Fruit fly (Drosophila melanogaster) whole organism, embryonic: ENCODE results near the gene Polr1D.

Source experiments
- Blimp-1 ChIP-seq: fragments of 200-800 bp; sonication (Bioruptor generic); optimal IDR thresholded peaks from 3 replicates; lab custom pipeline; 2018; ENCODE audit warnings: missing biosample characterization, missing genetic modification characterization, mild to moderate bottlenecking, moderate library complexity, missing genetic modification reagents
- CG10267 ChIP-seq: fragments of 200-800 bp; sonication (Bioruptor generic); optimal IDR thresholded peaks from 2 replicates; lab custom pipeline; 2018; ENCODE audit warnings: missing biosample characterization, mild to moderate bottlenecking, missing genetic modification characterization, moderate library complexity
- CG10274 ChIP-seq: fragments of 200-800 bp; sonication (Bioruptor generic); optimal IDR thresholded peaks from 3 replicates; lab custom pipeline; 2017; ENCODE audit warnings: missing biosample characterization, mild to moderate bottlenecking, missing genetic modification characterization
- CG12155 ChIP-seq: fragments of 200-800 bp; sonication (Bioruptor generic); optimal IDR thresholded peaks from 3 replicates; lab custom pipeline; 2016; ENCODE audit warnings: missing biosample characterization, missing genetic modification characterization
- CG15269 ChIP-seq: fragments of 200-800 bp; sonication (Bioruptor generic); optimal IDR thresholded peaks from 2 replicates; lab custom pipeline; 2018; ENCODE audit warnings: missing biosample characterization, mild to moderate bottlenecking, missing genetic modification characterization, moderate library complexity
- CG15696 ChIP-seq: fragments of 200-800 bp; sonication (Bioruptor generic); optimal IDR thresholded peaks from 2 replicates; lab custom pipeline; 2019; ENCODE audit warnings: missing biosample characterization, mild to moderate bottlenecking, missing genetic modification characterization, moderate library complexity
- CG1647 ChIP-seq: fragments of 200-800 bp; sonication (Bioruptor generic); optimal IDR thresholded peaks from 3 replicates; lab custom pipeline; 2016; ENCODE audit warnings: missing biosample characterization, missing genetic modification characterization
- CG3065 ChIP-seq: fragments of 200-800 bp; sonication (Bioruptor generic); optimal IDR thresholded peaks from 2 replicates; lab custom pipeline; 2016; ENCODE audit warnings: missing biosample characterization, missing genetic modification characterization
- CG4617 ChIP-seq: fragments of 200-800 bp; sonication (Bioruptor generic); optimal IDR thresholded peaks from 3 replicates; lab custom pipeline; 2016; ENCODE audit warnings: missing biosample characterization, missing genetic modification characterization, borderline replicate concordance
- CG8359 ChIP-seq: fragments of 200-800 bp; sonication (Bioruptor generic); optimal IDR thresholded peaks from 2 replicates; lab custom pipeline; 2017; ENCODE audit warnings: missing biosample characterization, mild to moderate bottlenecking, missing genetic modification characterization, borderline replicate concordance
- CkIIα-i1 ChIP-seq: fragments of 200-800 bp; sonication (Bioruptor generic); IDR thresholded peaks from 2 replicates; pipeline ENCODE4 v1.3.6; 2022; ENCODE audit warnings: missing biosample characterization, missing genetic modification characterization
- D19B ChIP-seq: fragments of 200-800 bp; sonication (Bioruptor generic); optimal IDR thresholded peaks from 2 replicates; lab custom pipeline; 2017; ENCODE audit warnings: missing biosample characterization, mild to moderate bottlenecking, missing genetic modification characterization
- Dbx ChIP-seq: fragments of 200-800 bp; sonication (Bioruptor generic); IDR thresholded peaks from 3 replicates; pipeline ENCODE4 v1.3.6; 2022; ENCODE audit warnings: missing biosample characterization, missing genetic modification characterization
- Dek ChIP-seq: fragments of 200-800 bp; sonication (Bioruptor generic); optimal IDR thresholded peaks from 3 replicates; lab custom pipeline; 2019; ENCODE audit warnings: missing biosample characterization, mild to moderate bottlenecking, missing genetic modification characterization, moderate library complexity
- Eip74EF ChIP-seq, 2 experiments: fragments of 200-800 bp in 1 of 2; fragments of >200 bp in 1 of 2; sonication (Bioruptor generic) in 1 of 2; optimal IDR thresholded peaks; 2 replicates each; lab custom pipeline; 2017 to 2019; ENCODE audit warnings: missing biosample characterization in 2 of 2, missing genetic modification characterization in 2 of 2, mild to moderate bottlenecking in 1 of 2, moderate library complexity in 1 of 2
- Gug ChIP-seq: fragments of 200-800 bp; sonication (Bioruptor generic); IDR thresholded peaks from 4 replicates; pipeline ENCODE4 v1.3.6; 2022; ENCODE audit warnings: missing biosample characterization, missing genetic modification characterization
- HLH4C ChIP-seq: fragments of 200-800 bp; sonication (Bioruptor generic); IDR thresholded peaks from 3 replicates; pipeline ENCODE4 v1.3.6; 2022; ENCODE audit warnings: missing biosample characterization, missing genetic modification characterization; ENCODE audit not compliant: partially characterized antibody
- Hand ChIP-seq: fragments of 200-800 bp; sonication (Bioruptor generic); optimal IDR thresholded peaks from 2 replicates; lab custom pipeline; 2017; ENCODE audit warnings: mild to moderate bottlenecking, missing biosample characterization, missing genetic modification reagents, missing genetic modification characterization
- Kr ChIP-seq: fragments of 200-800 bp; sonication (Bioruptor generic); optimal IDR thresholded peaks from 2 replicates; lab custom pipeline; 2017; ENCODE audit warnings: missing biosample characterization, mild to moderate bottlenecking, missing genetic modification characterization
- Max ChIP-seq: fragments of 200-800 bp; sonication (Bioruptor generic); optimal IDR thresholded peaks from 2 replicates; lab custom pipeline; 2016; ENCODE audit warnings: missing biosample characterization, mild to moderate bottlenecking, missing genetic modification characterization
- PHDP ChIP-seq: fragments of 200-800 bp; sonication (Bioruptor generic); optimal IDR thresholded peaks from 3 replicates; lab custom pipeline; 2018; ENCODE audit warnings: missing biosample characterization, mild to moderate bottlenecking, missing genetic modification characterization, moderate library complexity
- Xbp1 ChIP-seq: fragments of 200-800 bp; sonication (Bioruptor generic); optimal IDR thresholded peaks from 3 replicates; lab custom pipeline; 2016; ENCODE audit warnings: missing biosample characterization, mild to moderate bottlenecking, missing genetic modification characterization
- cad ChIP-seq: fragments of >200 bp; optimal IDR thresholded peaks from 2 replicates; lab custom pipeline; 2017; ENCODE audit warnings: missing biosample characterization, missing genetic modification characterization
- caup ChIP-seq: fragments of 200-800 bp; sonication (Bioruptor generic); optimal IDR thresholded peaks from 3 replicates; lab custom pipeline; 2017; ENCODE audit warnings: missing biosample characterization, mild to moderate bottlenecking, missing genetic modification characterization, moderate library complexity; ENCODE audit not compliant: severe bottlenecking
- chm ChIP-seq: fragments of 200-800 bp; sonication (Bioruptor generic); IDR thresholded peaks from 2 replicates; pipeline ENCODE4 v1.3.6; 2022; ENCODE audit warnings: missing biosample characterization, missing genetic modification characterization
- crol ChIP-seq: fragments of 200-800 bp; sonication (Bioruptor generic); IDR thresholded peaks from 2 replicates; pipeline ENCODE4 v1.3.6; 2022; ENCODE audit warnings: missing biosample characterization, missing genetic modification characterization
- crp ChIP-seq, 2 experiments: fragments of 200-800 bp; sonication (Bioruptor generic); optimal IDR thresholded peaks; 2 replicates in 1 of 2; 3 replicates in 1 of 2; lab custom pipeline; 2017; ENCODE audit warnings: missing biosample characterization in 2 of 2, missing genetic modification characterization in 2 of 2, mild to moderate bottlenecking in 1 of 2, moderate library complexity in 1 of 2
- da ChIP-seq: fragments of 200-800 bp; sonication (Bioruptor generic); optimal IDR thresholded peaks from 2 replicates; lab custom pipeline; 2016; ENCODE audit warnings: missing biosample characterization, missing genetic modification characterization
- ftz-f1 ChIP-seq: fragments of 200-800 bp; sonication (Bioruptor generic); optimal IDR thresholded peaks from 2 replicates; lab custom pipeline; 2016; ENCODE audit warnings: missing biosample characterization, missing genetic modification characterization
- grau ChIP-seq: fragments of 200-800 bp; optimal IDR thresholded peaks from 3 replicates; lab custom pipeline; 2019; ENCODE audit warnings: missing biosample characterization, mild to moderate bottlenecking, missing genetic modification characterization, moderate library complexity
- inv ChIP-seq: fragments of 200-800 bp; sonication (Bioruptor generic); IDR thresholded peaks from 2 replicates; pipeline ENCODE4 v1.3.6; 2022; ENCODE audit warnings: missing biosample characterization, missing genetic modification characterization; ENCODE audit not compliant: partially characterized antibody
- kni ChIP-seq: fragments of 200-800 bp; sonication (Bioruptor generic); optimal IDR thresholded peaks from 3 replicates; lab custom pipeline; 2017; ENCODE audit warnings: mild to moderate bottlenecking, missing biosample characterization, missing genetic modification reagents, missing genetic modification characterization
- mam ChIP-seq: fragments of 200-800 bp; sonication (Bioruptor generic); optimal IDR thresholded peaks from 3 replicates; lab custom pipeline; 2016; ENCODE audit warnings: missing biosample characterization, missing genetic modification characterization
- mirr ChIP-seq: fragments of 200-800 bp; sonication (Bioruptor generic); optimal IDR thresholded peaks from 3 replicates; lab custom pipeline; 2018; ENCODE audit warnings: missing biosample characterization, mild to moderate bottlenecking, missing genetic modification characterization
- oc ChIP-seq: fragments of 200-800 bp; sonication (Bioruptor generic); optimal IDR thresholded peaks from 2 replicates; lab custom pipeline; 2018; ENCODE audit warnings: missing biosample characterization, mild to moderate bottlenecking, missing genetic modification characterization, moderate library complexity
- onecut ChIP-seq: fragments of 200-800 bp; sonication (Bioruptor generic); IDR thresholded peaks from 2 replicates; pipeline ENCODE4 v1.3.6; 2022; ENCODE audit warnings: missing biosample characterization, missing genetic modification characterization
- org-1 ChIP-seq: fragments of 200-800 bp; sonication (Bioruptor generic); optimal IDR thresholded peaks from 2 replicates; lab custom pipeline; 2017; ENCODE audit warnings: missing biosample characterization, missing genetic modification characterization
- pfk ChIP-seq: fragments of 200-800 bp; sonication (Bioruptor generic); optimal IDR thresholded peaks from 2 replicates; lab custom pipeline; 2018; ENCODE audit warnings: missing biosample characterization, mild to moderate bottlenecking, missing genetic modification characterization, moderate library complexity
- pros ChIP-seq: fragments of 200-800 bp; sonication (Bioruptor generic); optimal IDR thresholded peaks from 3 replicates; lab custom pipeline; 2019; ENCODE audit warnings: missing biosample characterization, mild to moderate bottlenecking, missing genetic modification characterization, moderate library complexity
- rib ChIP-seq: fragments of 200-800 bp; sonication (Bioruptor generic); IDR thresholded peaks from 2 replicates; pipeline ENCODE4 v1.3.6; 2022; ENCODE audit warnings: missing biosample characterization, missing genetic modification characterization
- row ChIP-seq: fragments of 200-800 bp; sonication (Bioruptor generic); IDR thresholded peaks from 3 replicates; pipeline ENCODE4 v1.3.6; 2022; ENCODE audit warnings: missing biosample characterization, missing genetic modification characterization
- sc ChIP-seq, 3 experiments: fragments of >200 bp in 2 of 3; fragments of 200-800 bp in 1 of 3; sonication (Bioruptor generic) in 1 of 3; optimal IDR thresholded peaks; 2 replicates in 2 of 3; 3 replicates in 1 of 3; lab custom pipeline; 2017; ENCODE audit warnings: mild to moderate bottlenecking in 1 of 3, missing biosample characterization in 1 of 3, missing genetic modification characterization in 1 of 3, missing genetic modification reagents in 1 of 3
- so ChIP-seq: fragments of 200-800 bp; sonication (Bioruptor generic); IDR thresholded peaks from 3 replicates; pipeline ENCODE4 v1.3.6; 2022; ENCODE audit warnings: missing biosample characterization, missing genetic modification characterization
- sob ChIP-seq: fragments of 200-800 bp; sonication (Bioruptor generic); IDR thresholded peaks from 2 replicates; pipeline ENCODE4 v1.3.6; 2022; ENCODE audit warnings: missing biosample characterization, missing genetic modification characterization
- tll ChIP-seq, 2 experiments: fragments of 200-800 bp in 1 of 2; fragments of >200 bp in 1 of 2; sonication (Bioruptor generic) in 1 of 2; optimal IDR thresholded peaks; 2 replicates each; lab custom pipeline; 2017 to 2019; ENCODE audit warnings: missing biosample characterization in 2 of 2, missing genetic modification characterization in 2 of 2, mild to moderate bottlenecking in 1 of 2, moderate library complexity in 1 of 2
- toy ChIP-seq: fragments of 200-800 bp; sonication (Bioruptor generic); IDR thresholded peaks from 2 replicates; pipeline ENCODE4 v1.3.6; 2022; ENCODE audit warnings: missing biosample characterization, missing genetic modification characterization
- z ChIP-seq: fragments of 200-800 bp; sonication (Bioruptor generic); IDR thresholded peaks from 3 replicates; pipeline ENCODE4 v1.3.6; 2022; ENCODE audit warnings: missing biosample characterization, missing genetic modification characterization

Gene Polr1D

DNA sequence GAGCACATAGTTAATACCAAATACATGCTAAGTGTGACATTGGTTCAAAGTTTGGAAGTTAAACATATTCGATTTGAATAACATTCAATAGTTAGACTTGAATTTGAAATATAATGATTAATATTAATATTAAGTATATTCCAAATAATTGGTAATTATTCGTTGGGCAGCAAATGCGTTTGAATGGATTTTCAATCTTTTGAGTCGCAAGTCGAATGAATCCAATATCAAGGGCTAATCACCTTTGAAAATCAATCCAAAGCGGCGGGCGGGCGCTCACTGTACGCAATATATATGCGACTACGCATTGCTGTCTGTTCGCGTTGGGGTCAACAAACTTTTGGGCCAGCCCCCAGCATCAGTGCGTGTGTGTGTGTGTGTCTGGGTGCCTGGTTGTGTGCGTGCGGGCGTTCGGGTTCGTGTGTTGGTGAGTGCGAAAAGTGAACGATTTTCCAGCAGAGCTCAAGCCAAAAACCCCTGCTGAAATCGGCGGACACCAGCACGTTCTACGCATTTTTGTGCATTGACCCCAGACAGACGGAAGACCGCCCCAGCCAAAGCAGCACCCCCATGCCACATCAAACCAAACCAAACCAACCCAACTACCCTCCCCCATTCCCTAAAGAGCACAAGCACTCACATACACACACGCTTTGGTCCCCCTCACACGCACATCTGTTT, 3.5 kb upstream of the Polr1D start (continued):
- TF ChIP-seq org-1 (peak; percentile 21), oc (tag; lab: Kevin White, UChicago) (no peak), caup (GFP tag; lab: Kevin White, UChicago) (no peak), CG15696 (tag; lab: Kevin White, UChicago) (no peak), z (GFP tag; lab: Robert Waterston, UW) (0 out of 3 replicates have a peak, but pooled peaks have one; percentile 27), mirr (GFP tag; lab: Kevin White, UChicago) (no peak), so (GFP tag; lab: Robert Waterston, UW) (0 out of 3 replicates have a peak, but pooled peaks have one; percentile 27), row (GFP tag; lab: Robert Waterston, UW) (peak; percentile 33; the same call in 1 of the 3 replicates), onecut (GFP tag; lab: Robert Waterston, UW) (peak; percentile 48), chm (GFP tag; lab: Robert Waterston, UW) (no peak), Max (no peak), HLH4C (GFP tag; lab: Robert Waterston, UW) (no peak), CG10274 (no peak), tll (GFP tag; optimal IDR thresholded peaks at IDR 0.05; lab: Kevin White, UChicago) (no peak), Xbp1 (peak; percentile 12), Dbx (GFP tag; lab: Robert Waterston, UW) (peak; percentile 60; the same call in 1 of the 3 replicates), ftz-f1 (no peak), mam (GFP tag; lab: Kevin White, UChicago) (no peak), crol (peak; percentile 58; the same call in 1 of the 2 replicates), cad (GFP tag; lab: Kevin White, UChicago) (no peak), CG12155 (GFP tag; lab: Kevin White, UChicago) (no peak), Dek (tag; lab: Kevin White, UChicago) (no peak), CG10267 (tag; lab: Kevin White, UChicago) (peak; percentile 3), toy (GFP tag; lab: Robert Waterston, UW) (no peak), Blimp-1 (GFP tag; lab: Kevin White, UChicago) (peak; percentile 15), CG4617 (GFP tag; lab: Kevin White, UChicago) (no peak), D19B (GFP tag; lab: Kevin White, UChicago) (no peak), CG3065 (GFP tag; lab: Kevin White, UChicago) (no peak), grau (peak; percentile 81), PHDP (peak; percentile 2), CG8359 (GFP tag; lab: Kevin White, UChicago) (peak; percentile 11), pros (peak; percentile 84), Kr (GFP tag; lab: Kevin White, UChicago) (peak; percentile 58), kni (GFP tag; lab: Kevin White, UChicago) (peak; percentile 13), Hand (GFP tag; lab: Kevin White, UChicago) (peak; percentile 33), sc (optimal IDR thresholded peaks at IDR 0.05; lab: Kevin White, UChicago) (no peak), sc (GFP tag; optimal IDR thresholded peaks at IDR 0.05; lab: Kevin White, UChicago) (no peak), pfk (GFP tag; lab: Kevin White, UChicago) (peak; percentile 70), CG15269 (tag; lab: Kevin White, UChicago) (peak; percentile 19), sob (GFP tag; lab: Robert Waterston, UW) (peak; percentile 23; the same call in 1 of the 2 replicates), inv (GFP tag; lab: Robert Waterston, UW) (no peak), Eip74EF (GFP tag; optimal IDR thresholded peaks at IDR 0.05; lab: Kevin White, UChicago) (peak in 1 of 2 experiments; percentile 5), CG1647 (no peak), crp (GFP tag; optimal IDR thresholded peaks at IDR 0.05; lab: Kevin White, UChicago) (no peak), CkIIα-i1 (GFP tag; lab: Robert Waterston, UW) (no peak), Gug (no peak), da (no peak), rib (GFP tag; lab: Robert Waterston, UW) (peak; percentile 64; the same call in 1 of the 2 replicates)
